Fruit fly (Drosophila melanogaster): Measurements from ENCODE around the gene CG9356.

CG9356 gene

dm6 chr3R:9428988-9429387 lies 24.9 kb upstream of the CG9356 start (continued):
- TF ChIP-seq en (GFP tag; optimal IDR thresholded peaks at IDR 0.05) (no peak), slbo (GFP tag; IDR thresholded peaks at IDR 0.05) (peak; percentile 86), Trl (optimal IDR thresholded peaks at IDR 0.05) (no peak), Trl (GFP tag; optimal IDR thresholded peaks at IDR 0.05) (peak; percentile 32), Dek (tag; optimal IDR thresholded peaks at IDR 0.05) (peak; percentile 68), Stat92E (GFP tag; optimal IDR thresholded peaks at IDR 0.05) (no peak), crc (GFP tag; optimal IDR thresholded peaks at IDR 0.05) (peak; percentile 48), aop (GFP tag; IDR thresholded peaks at IDR 0.05) (no peak), Nf-YA (GFP tag; IDR thresholded peaks at IDR 0.05) (peak; percentile 44; the same call in 1 of the 2 replicates), salm (tag; optimal IDR thresholded peaks at IDR 0.05) (peak; percentile 63), Aef1 (GFP tag; IDR thresholded peaks at IDR 0.05) (peak; percentile 52; the same call in 1 of the 3 replicates), zfh2 (GFP tag; optimal IDR thresholded peaks at IDR 0.05) (peak; percentile 53), Tbp (GFP tag; optimal IDR thresholded peaks at IDR 0.05) (no peak), Chrac-16 (GFP tag; optimal IDR thresholded peaks at IDR 0.05) (peak; percentile 1), Optix (GFP tag; IDR thresholded peaks at IDR 0.05) (0 out of 3 replicates have a peak, but pooled peaks have one; percentile 47), CG3838 (GFP tag; optimal IDR thresholded peaks at IDR 0.05) (no peak), CG10959 (GFP tag; IDR thresholded peaks at IDR 0.05) (no peak), grn (GFP tag; optimal IDR thresholded peaks at IDR 0.05) (peak; percentile 72), CG8089 (GFP tag; optimal IDR thresholded peaks at IDR 0.05) (peak; percentile 40), chn (GFP tag; optimal IDR thresholded peaks at IDR 0.05) (peak; percentile 4), CG14710 (tag; optimal IDR thresholded peaks at IDR 0.05) (peak; percentile 14), CG33557 (GFP tag; optimal IDR thresholded peaks at IDR 0.05) (peak; percentile 31), NK7.1 (GFP tag; optimal IDR thresholded peaks at IDR 0.05) (peak; percentile 33), CG18619 (GFP tag; optimal IDR thresholded peaks at IDR 0.05) (peak; percentile 69), D19B (GFP tag; optimal IDR thresholded peaks at IDR 0.05) (peak; percentile 52), PHDP (tag; optimal IDR thresholded peaks at IDR 0.05) (peak; percentile 73), Mad (GFP tag; optimal IDR thresholded peaks at IDR 0.05) (peak; percentile 38), Oaz (GFP tag; IDR thresholded peaks at IDR 0.05) (peak; percentile 40; the same call in 1 of the 2 replicates), CG15601 (tag; optimal IDR thresholded peaks at IDR 0.05) (peak; percentile 66), wor (GFP tag; IDR thresholded peaks at IDR 0.05) (no peak), Scr (GFP tag; IDR thresholded peaks at IDR 0.05; ENCODE audit: partially characterized antibody) (no peak), HmgD (GFP tag; optimal IDR thresholded peaks at IDR 0.05) (no peak), Vsx1 (GFP tag; optimal IDR thresholded peaks at IDR 0.05) (peak; percentile 35), CG14965 (GFP tag; optimal IDR thresholded peaks at IDR 0.05; ENCODE audit: borderline replicate concordance) (no peak), CG11456 (GFP tag; IDR thresholded peaks at IDR 0.05) (peak; percentile 79), NFAT (GFP tag; IDR thresholded peaks at IDR 0.05) (peak; percentile 78), schlank (tag; optimal IDR thresholded peaks at IDR 0.05) (peak; percentile 72), HLH3B (GFP tag; IDR thresholded peaks at IDR 0.05) (peak; percentile 69), CG18011 (GFP tag; optimal IDR thresholded peaks at IDR 0.05) (peak; percentile 44), gcm (GFP tag; optimal IDR thresholded peaks at IDR 0.05) (no peak), CG2120 (GFP tag; optimal IDR thresholded peaks at IDR 0.05) (peak; percentile 93), emc (GFP tag; optimal IDR thresholded peaks at IDR 0.05) (peak; percentile 61), CG3726 (GFP tag; IDR thresholded peaks at IDR 0.05) (no peak), az2 (GFP tag; optimal IDR thresholded peaks at IDR 0.05) (peak; percentile 43), Dp (GFP tag; optimal IDR thresholded peaks at IDR 0.05) (no peak), CG1603 (tag; optimal IDR thresholded peaks at IDR 0.05) (peak; percentile 52), knrl (GFP tag; IDR thresholded peaks at IDR 0.05; ENCODE audit: partially characterized antibody) (no peak), CG13775 (GFP tag; optimal IDR thresholded peaks at IDR 0.05) (peak; percentile 28), CG7745 (tag; optimal IDR thresholded peaks at IDR 0.05) (no peak), CG8281 (tag; optimal IDR thresholded peaks at IDR 0.05) (peak; percentile 50), tup (GFP tag; optimal IDR thresholded peaks at IDR 0.05) (peak; percentile 7)

Data from whole organism, embryonic.